Fruit fly (Drosophila melanogaster) whole organism, embryonic: ENCODE data around the gene CG10863.

Experiments
- Adf1 ChIP-seq: fragments of 200-800 bp; sonication (Bioruptor generic); IDR thresholded peaks from 2 replicates; pipeline ENCODE4 v1.3.6; 2022; ENCODE audit warnings: missing biosample characterization, missing genetic modification characterization
- Aef1 ChIP-seq: fragments of 200-800 bp; sonication (Bioruptor generic); IDR thresholded peaks from 3 replicates; pipeline ENCODE4 v1.3.6; 2022; ENCODE audit warnings: missing biosample characterization, missing genetic modification characterization
- Bdp1 ChIP-seq: fragments of 200-800 bp; sonication (Bioruptor generic); optimal IDR thresholded peaks from 3 replicates; lab custom pipeline; 2016; ENCODE audit warnings: missing biosample characterization, missing genetic modification characterization
- CG11504 ChIP-seq: fragments of 200-800 bp; sonication (Bioruptor generic); optimal IDR thresholded peaks from 3 replicates; lab custom pipeline; 2019; ENCODE audit warnings: missing biosample characterization, mild to moderate bottlenecking, missing genetic modification characterization, moderate library complexity
- CG12219 ChIP-seq: fragments of 200-800 bp; sonication (Bioruptor generic); optimal IDR thresholded peaks from 3 replicates; lab custom pipeline; 2018; ENCODE audit warnings: missing biosample characterization, mild to moderate bottlenecking, missing genetic modification characterization
- CG17359 ChIP-seq: fragments of 200-800 bp; sonication (Bioruptor generic); optimal IDR thresholded peaks from 3 replicates; lab custom pipeline; 2018; ENCODE audit warnings: missing biosample characterization, mild to moderate bottlenecking, missing genetic modification characterization, moderate library complexity
- CG17829 ChIP-seq: fragments of 200-800 bp; optimal IDR thresholded peaks from 2 replicates; lab custom pipeline; 2019; ENCODE audit warnings: missing biosample characterization, mild to moderate bottlenecking, missing genetic modification characterization, moderate library complexity
- CG2199 ChIP-seq: fragments of 200-800 bp; sonication (Bioruptor generic); IDR thresholded peaks from 3 replicates; pipeline ENCODE4 v1.3.6; 2022; ENCODE audit warnings: missing biosample characterization, missing genetic modification characterization
- CG30403 ChIP-seq: fragments of 200-800 bp; sonication (Bioruptor generic); optimal IDR thresholded peaks from 3 replicates; lab custom pipeline; 2016; ENCODE audit warnings: missing biosample characterization, missing genetic modification characterization
- CG3065 ChIP-seq: fragments of 200-800 bp; sonication (Bioruptor generic); optimal IDR thresholded peaks from 2 replicates; lab custom pipeline; 2016; ENCODE audit warnings: missing biosample characterization, missing genetic modification characterization
- CG34376 ChIP-seq: fragments of 200-800 bp; sonication (Bioruptor generic); optimal IDR thresholded peaks from 2 replicates; lab custom pipeline; 2018; ENCODE audit warnings: missing biosample characterization, mild to moderate bottlenecking, missing genetic modification characterization
- CG34422 ChIP-seq: fragments of 200-800 bp; sonication (Bioruptor generic); IDR thresholded peaks from 3 replicates; pipeline ENCODE4 v1.3.6; 2022; ENCODE audit warnings: missing biosample characterization, missing genetic modification characterization
- CG3995 ChIP-seq: fragments of 200-800 bp; sonication (Bioruptor generic); optimal IDR thresholded peaks from 3 replicates; lab custom pipeline; 2016; ENCODE audit warnings: missing biosample characterization, missing genetic modification characterization
- CG4328 ChIP-seq: fragments of 200-800 bp; sonication (Bioruptor generic); optimal IDR thresholded peaks from 3 replicates; lab custom pipeline; 2017; ENCODE audit warnings: missing biosample characterization, missing genetic modification reagents, missing genetic modification characterization
- CG4360 ChIP-seq: fragments of 200-800 bp; sonication (Bioruptor generic); IDR thresholded peaks from 2 replicates; pipeline ENCODE4 v1.3.6; 2022; ENCODE audit warnings: missing biosample characterization, missing genetic modification characterization
- CG4854 ChIP-seq: fragments of 200-800 bp; sonication (Bioruptor generic); optimal IDR thresholded peaks from 2 replicates; lab custom pipeline; 2016; ENCODE audit warnings: missing biosample characterization, missing genetic modification characterization, inconsistent platforms
- CG8290 ChIP-seq, 3 experiments: fragments of 200-800 bp; sonication (Bioruptor generic); optimal IDR thresholded peaks; 2 replicates each; lab custom pipeline; 2016 to 2019; ENCODE audit warnings: missing biosample characterization in 3 of 3, missing genetic modification characterization in 3 of 3, mild to moderate bottlenecking in 2 of 3, moderate library complexity in 1 of 3
- CG8924 ChIP-seq: fragments of 200-800 bp; optimal IDR thresholded peaks from 3 replicates; lab custom pipeline; 2019; ENCODE audit warnings: missing biosample characterization, mild to moderate bottlenecking, missing genetic modification characterization, moderate library complexity
- CoRest ChIP-seq: fragments of 200-800 bp; sonication (Bioruptor generic); optimal IDR thresholded peaks from 3 replicates; lab custom pipeline; 2018; ENCODE audit warnings: missing biosample characterization, mild to moderate bottlenecking, missing genetic modification characterization, moderate library complexity
- E2f2 ChIP-seq: fragments of 200-800 bp; sonication (Bioruptor generic); IDR thresholded peaks from 2 replicates; pipeline ENCODE4 v1.3.6; 2022; ENCODE audit warnings: missing biosample characterization, missing genetic modification characterization
- Ets97D ChIP-seq: fragments of 200-800 bp; sonication (Bioruptor generic); optimal IDR thresholded peaks from 3 replicates; lab custom pipeline; 2016; ENCODE audit warnings: missing biosample characterization, missing genetic modification characterization
- Fer1 ChIP-seq: fragments of 200-800 bp; sonication (Bioruptor generic); optimal IDR thresholded peaks from 2 replicates; lab custom pipeline; 2017; ENCODE audit warnings: missing biosample characterization, mild to moderate bottlenecking, missing genetic modification characterization
- HLH3B ChIP-seq: fragments of 200-800 bp; sonication (Bioruptor generic); IDR thresholded peaks from 2 replicates; pipeline ENCODE4 v1.3.6; 2022; ENCODE audit warnings: missing biosample characterization, missing genetic modification characterization
- Hr51 ChIP-seq, 2 experiments: fragments of 200-800 bp; sonication (Bioruptor generic); optimal IDR thresholded peaks; 2 replicates in 1 of 2; 3 replicates in 1 of 2; lab custom pipeline; 2016 to 2018; ENCODE audit warnings: missing biosample characterization in 2 of 2, missing genetic modification characterization in 2 of 2, mild to moderate bottlenecking in 1 of 2, moderate library complexity in 1 of 2
- Hr78 ChIP-seq, 2 experiments: fragments of 200-800 bp in 1 of 2; fragments of >200 bp in 1 of 2; sonication (Bioruptor generic) in 1 of 2; optimal IDR thresholded peaks; 2 replicates each; lab custom pipeline; 2017 to 2019; ENCODE audit warnings: missing biosample characterization in 2 of 2, missing genetic modification characterization in 2 of 2, mild to moderate bottlenecking in 1 of 2, moderate library complexity in 1 of 2
- Med ChIP-seq: fragments of 200-800 bp; sonication (Bioruptor generic); peaks from one replicate; lab custom pipeline; 2016; ENCODE audit warnings: missing biosample characterization, missing genetic modification characterization, mild to moderate bottlenecking, inconsistent platforms, moderate library complexity
- NC2α ChIP-seq: fragments of 200-800 bp; sonication (Bioruptor generic); optimal IDR thresholded peaks from 2 replicates; lab custom pipeline; 2016; ENCODE audit warnings: missing biosample characterization, missing genetic modification characterization
- Optix ChIP-seq: fragments of 200-800 bp; sonication (Bioruptor generic); IDR thresholded peaks from 3 replicates; pipeline ENCODE4 v1.3.6; 2022; ENCODE audit warnings: missing biosample characterization, missing genetic modification characterization
- Poxn ChIP-seq: fragments of 200-800 bp; sonication (Bioruptor generic); IDR thresholded peaks from 2 replicates; pipeline ENCODE4 v1.3.6; 2022; ENCODE audit warnings: missing biosample characterization, missing genetic modification characterization
- Scr ChIP-seq: fragments of 200-800 bp; sonication (Bioruptor generic); IDR thresholded peaks from 2 replicates; pipeline ENCODE4 v1.3.6; 2022; ENCODE audit warnings: missing biosample characterization, missing genetic modification characterization; ENCODE audit not compliant: partially characterized antibody
- Sry-β ChIP-seq: fragments of 200-800 bp; sonication (Bioruptor generic); optimal IDR thresholded peaks from 2 replicates; lab custom pipeline; 2018; ENCODE audit warnings: missing biosample characterization, mild to moderate bottlenecking, missing genetic modification characterization, moderate library complexity
- chif ChIP-seq, 2 experiments: fragments of 200-800 bp; sonication (Bioruptor generic); optimal IDR thresholded peaks; 3 replicates each; lab custom pipeline; 2016; ENCODE audit warnings: missing biosample characterization in 2 of 2, missing genetic modification characterization in 2 of 2
- emc ChIP-seq: fragments of 200-800 bp; sonication (Bioruptor generic); optimal IDR thresholded peaks from 2 replicates; lab custom pipeline; 2016; ENCODE audit warnings: missing biosample characterization, missing genetic modification characterization
- ems ChIP-seq: fragments of 200-800 bp; sonication (Bioruptor generic); optimal IDR thresholded peaks from 3 replicates; lab custom pipeline; 2016; ENCODE audit warnings: missing biosample characterization, missing genetic modification characterization
- exex ChIP-seq: fragments of 200-800 bp; sonication (Bioruptor generic); optimal IDR thresholded peaks from 4 replicates; lab custom pipeline; 2018; ENCODE audit warnings: missing biosample characterization, mild to moderate bottlenecking, missing genetic modification characterization, moderate library complexity
- fd96Cb ChIP-seq: fragments of 200-800 bp; sonication (Bioruptor generic); optimal IDR thresholded peaks from 2 replicates; lab custom pipeline; 2018; ENCODE audit warnings: missing biosample characterization, mild to moderate bottlenecking, missing genetic modification characterization, moderate library complexity
- grn ChIP-seq: fragments of 200-800 bp; sonication (Bioruptor generic); optimal IDR thresholded peaks from 3 replicates; lab custom pipeline; 2017; ENCODE audit warnings: missing biosample characterization, missing genetic modification characterization
- jumu ChIP-seq: fragments of 200-800 bp; sonication (Bioruptor generic); optimal IDR thresholded peaks from 3 replicates; lab custom pipeline; 2016; ENCODE audit warnings: missing biosample characterization, missing genetic modification characterization
- repo ChIP-seq: fragments of 200-800 bp; sonication (Bioruptor generic); optimal IDR thresholded peaks from 2 replicates; lab custom pipeline; 2016; ENCODE audit warnings: missing biosample characterization, missing genetic modification characterization
- rib ChIP-seq: fragments of 200-800 bp; sonication (Bioruptor generic); IDR thresholded peaks from 2 replicates; pipeline ENCODE4 v1.3.6; 2022; ENCODE audit warnings: missing biosample characterization, missing genetic modification characterization
- scrt ChIP-seq: fragments of 200-800 bp; sonication (Bioruptor generic); optimal IDR thresholded peaks from 2 replicates; lab custom pipeline; 2018; ENCODE audit warnings: missing biosample characterization, mild to moderate bottlenecking, missing genetic modification characterization, moderate library complexity
- sima ChIP-seq: fragments of 200-800 bp; sonication (Bioruptor generic); optimal IDR thresholded peaks from 2 replicates; lab custom pipeline; 2016; ENCODE audit warnings: missing biosample characterization, missing genetic modification characterization
- slou ChIP-seq: fragments of 200-800 bp; sonication (Bioruptor generic); optimal IDR thresholded peaks from 3 replicates; lab custom pipeline; 2016; ENCODE audit warnings: missing biosample characterization, missing genetic modification characterization
- sna ChIP-seq: fragments of 200-800 bp; sonication (Bioruptor generic); IDR thresholded peaks from 2 replicates; pipeline ENCODE4 v1.3.6; 2022; ENCODE audit warnings: missing biosample characterization, missing genetic modification characterization; ENCODE audit not compliant: partially characterized antibody
- sqz ChIP-seq: fragments of 200-800 bp; sonication (Bioruptor generic); optimal IDR thresholded peaks from 3 replicates; lab custom pipeline; 2018; ENCODE audit warnings: missing biosample characterization, mild to moderate bottlenecking, missing genetic modification characterization
- twi ChIP-seq: fragments of 200-800 bp; optimal IDR thresholded peaks from 2 replicates; lab custom pipeline; 2019; ENCODE audit warnings: missing biosample characterization, mild to moderate bottlenecking, missing genetic modification characterization, moderate library complexity
- unc-4 ChIP-seq: fragments of 200-800 bp; sonication (Bioruptor generic); IDR thresholded peaks from 2 replicates; pipeline ENCODE4 v1.3.6; 2022; ENCODE audit warnings: missing biosample characterization, missing genetic modification characterization; ENCODE audit not compliant: partially characterized antibody
- yki ChIP-seq: fragments of >200 bp; optimal IDR thresholded peaks from 3 replicates; lab custom pipeline; 2018
- zfh1 ChIP-seq: fragments of 200-800 bp; sonication (Bioruptor generic); IDR thresholded peaks from 3 replicates; pipeline ENCODE4 v1.3.6; 2022; ENCODE audit warnings: missing biosample characterization, missing genetic modification characterization

The CG10863 gene

DNA sequence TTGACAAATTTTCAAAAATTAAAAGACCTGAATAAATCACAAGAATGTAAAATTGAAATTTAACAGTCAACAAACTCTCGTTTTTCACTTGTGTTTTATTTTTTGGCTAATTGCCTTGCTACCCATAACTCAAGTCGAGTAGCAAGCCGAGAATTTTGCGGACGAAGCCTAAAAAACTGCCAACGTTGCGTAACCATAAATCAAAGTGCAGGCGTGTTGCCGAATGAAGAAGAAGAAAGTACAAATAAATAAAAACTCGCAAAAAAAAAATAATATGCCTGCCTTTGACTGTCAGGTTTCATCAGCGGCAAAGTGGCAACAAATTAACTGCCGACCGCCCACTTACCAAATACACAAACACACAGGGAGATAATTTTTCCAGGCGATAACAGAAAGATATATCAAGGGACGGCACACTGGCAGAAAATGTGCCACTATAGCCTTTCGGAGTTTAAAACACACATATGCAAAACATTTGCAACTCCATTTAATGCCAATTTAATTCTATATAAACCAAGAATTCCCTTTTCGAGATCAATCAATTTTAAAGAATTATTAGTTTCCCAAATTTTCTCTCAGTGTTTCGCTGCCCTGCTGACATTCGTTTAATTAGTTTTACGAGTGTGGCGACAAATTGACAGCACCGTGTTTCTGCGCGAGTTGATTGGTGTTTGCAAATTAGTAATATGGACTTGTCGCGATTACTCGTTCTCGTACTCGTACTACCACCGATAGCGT is 13.9 kb downstream of the CG10863 start (continued):
- TF ChIP-seq CG34376: peak; percentile 85
- peak; percentile 99 for TF ChIP-seq Med
- TF ChIP-seq CG8924: peak; percentile 88
- TF ChIP-seq CG4360 (GFP tag; lab: Robert Waterston, UW): no peak
- no peak for TF ChIP-seq sna (GFP tag; lab: Robert Waterston, UW)
- peak; percentile 65 for TF ChIP-seq fd96Cb
- TF ChIP-seq twi (tag; lab: Kevin White, UChicago): no peak
- TF ChIP-seq Aef1 (GFP tag; lab: Robert Waterston, UW): peak; percentile 87
- TF ChIP-seq CG12219 (GFP tag; lab: Kevin White, UChicago): peak; percentile 86
- peak; percentile 33 for TF ChIP-seq sima
- TF ChIP-seq exex (tag; lab: Kevin White, UChicago): peak; percentile 92
- peak; percentile 53 for TF ChIP-seq NC2α (GFP tag; lab: Kevin White, UChicago)
- TF ChIP-seq jumu (GFP tag; lab: Kevin White, UChicago): peak; percentile 77
- TF ChIP-seq sqz (GFP tag; lab: Kevin White, UChicago): peak; percentile 47
- TF ChIP-seq CoRest (tag; lab: Kevin White, UChicago): peak; percentile 90
- TF ChIP-seq grn (GFP tag; lab: Kevin White, UChicago): peak; percentile 3
- TF ChIP-seq CG17359 (tag; lab: Kevin White, UChicago): peak; percentile 84
- TF ChIP-seq chif (GFP tag; optimal IDR thresholded peaks at IDR 0.05; lab: Kevin White, UChicago): peak; percentile 79 to 82
- no peak for TF ChIP-seq CG17829 (tag; lab: Kevin White, UChicago)
- peak; percentile 93 for TF ChIP-seq Fer1 (GFP tag; lab: Kevin White, UChicago)
- TF ChIP-seq slou (GFP tag; lab: Kevin White, UChicago): peak; percentile 61
- peak; percentile 88 for TF ChIP-seq CG11504 (tag; lab: Kevin White, UChicago)
- TF ChIP-seq Ets97D (GFP tag; lab: Kevin White, UChicago): peak; percentile 55
- peak; percentile 81 for TF ChIP-seq Adf1 (GFP tag; lab: Robert Waterston, UW)
- TF ChIP-seq CG4854: peak; percentile 72
- peak; percentile 94 for TF ChIP-seq rib (GFP tag; lab: Robert Waterston, UW)
- TF ChIP-seq Scr (GFP tag; lab: Robert Waterston, UW): no peak
- peak; percentile 67 for TF ChIP-seq CG3995 (GFP tag; lab: Kevin White, UChicago)
- TF ChIP-seq yki: no peak
- no peak for TF ChIP-seq unc-4 (GFP tag; lab: Robert Waterston, UW)
- TF ChIP-seq zfh1 (GFP tag; lab: Robert Waterston, UW): peak; percentile 71; the same call in 2 of the 3 replicates
- TF ChIP-seq Sry-β (GFP tag; lab: Kevin White, UChicago): no peak
- no peak for TF ChIP-seq CG2199 (GFP tag; lab: Robert Waterston, UW)
- TF ChIP-seq CG8290 (GFP tag; optimal IDR thresholded peaks at IDR 0.05; lab: Kevin White, UChicago): no peak
- TF ChIP-seq CG8290 (tag; optimal IDR thresholded peaks at IDR 0.05; lab: Kevin White, UChicago): peak in 1 of 2 experiments; percentile 95
- TF ChIP-seq Hr51 (GFP tag; optimal IDR thresholded peaks at IDR 0.05; lab: Kevin White, UChicago): peak; percentile 76 to 86
- TF ChIP-seq emc (GFP tag; lab: Kevin White, UChicago): peak; percentile 87
- peak; percentile 79 for TF ChIP-seq Bdp1 (GFP tag; lab: Kevin White, UChicago)
- TF ChIP-seq Hr78 (GFP tag; optimal IDR thresholded peaks at IDR 0.05; lab: Kevin White, UChicago): no peak
- peak; percentile 64; the same call in 1 of the 2 replicates for TF ChIP-seq E2f2 (GFP tag; lab: Robert Waterston, UW)
- peak; percentile 87 for TF ChIP-seq scrt (GFP tag; lab: Kevin White, UChicago)
- peak; percentile 32 for TF ChIP-seq CG3065 (GFP tag; lab: Kevin White, UChicago)
- TF ChIP-seq HLH3B: peak; percentile 82
- peak; percentile 77; the same call in 2 of the 3 replicates for TF ChIP-seq Optix (GFP tag; lab: Robert Waterston, UW)
- peak; percentile 69 for TF ChIP-seq CG4328
- peak; percentile 83 for TF ChIP-seq CG34422 (GFP tag; lab: Robert Waterston, UW)
- peak; percentile 73 for TF ChIP-seq ems (GFP tag; lab: Kevin White, UChicago)
- TF ChIP-seq CG30403: peak; percentile 85
- TF ChIP-seq Poxn (GFP tag; lab: Robert Waterston, UW): peak; percentile 87
- peak; percentile 65 for TF ChIP-seq repo (GFP tag; lab: Kevin White, UChicago)
